Worm (Caenorhabditis elegans): ENCODE data around the gene Y49E10.18.
A peak's percentile ranks its signal among the peaks of the same experiment; 100 is the strongest.

Y49E10.18 gene

ce11 chrIII:12445991-12446502 lies at the start of gene Y49E10.18 (continued):
- TF ChIP-seq lin-38 (GFP tag; IDR thresholded peaks at IDR 0.05) (peak; percentile 20; the same call in 1 of the 2 replicates), mxl-3 (GFP tag; optimal IDR thresholded peaks at IDR 0.05) (peak; percentile 1), tra-1 (GFP tag; IDR thresholded peaks at IDR 0.05) (no peak), fkh-10 (GFP tag; optimal IDR thresholded peaks at IDR 0.05) (no peak), nhr-28 (tag; optimal IDR thresholded peaks at IDR 0.05) (peak; percentile 53), skn-1 (tag; optimal IDR thresholded peaks at IDR 0.05) (no peak), ceh-82 (tag; optimal IDR thresholded peaks at IDR 0.05) (no peak), zip-11 (GFP tag; IDR thresholded peaks at IDR 0.05) (no peak)

ce11 chrIII:12495594-12496096 lies 49.7 kb upstream of the Y49E10.18 start, which contains the start of the genes Y111B2A.1 and Y111B2A.2:
TSS of gene Y111B2A.1 (minus strand) at chrIII:12495644.
TSS of gene Y111B2A.2 (plus strand) at chrIII:12496086.
- TF ChIP-seq unc-130 (GFP tag; optimal IDR thresholded peaks at IDR 0.05), result peak; percentile 49
- no peak for TF ChIP-seq madf-9 (GFP tag; conservative IDR thresholded peaks at IDR 0.05)
- TF ChIP-seq ces-1 (GFP tag; optimal IDR thresholded peaks at IDR 0.05), result no peak
- TF ChIP-seq nhr-102 (tag; optimal IDR thresholded peaks at IDR 0.05), result no peak
- peak; percentile 61 for TF ChIP-seq lin-38 (GFP tag; IDR thresholded peaks at IDR 0.05)
- TF ChIP-seq tra-1 (GFP tag; IDR thresholded peaks at IDR 0.05), result no peak
- TF ChIP-seq mes-2 (tag; optimal IDR thresholded peaks at IDR 0.05; ENCODE audit: poor library complexity, severe bottlenecking), result peak; percentile 34
- no peak for TF ChIP-seq attf-4 (tag; optimal IDR thresholded peaks at IDR 0.05)

ce11 chrIII:12491984-12492383 lies 46.1 kb upstream of the Y49E10.18 start, which contains the start of gene Y49E10.25:
TSS of gene Y49E10.25 (minus strand) at chrIII:12492084.
- TF ChIP-seq daf-16 (GFP tag; optimal IDR thresholded peaks at IDR 0.05) (no peak), daf-16 (tag; optimal IDR thresholded peaks at IDR 0.05) (no peak), spr-1 (tag; optimal IDR thresholded peaks at IDR 0.05) (no peak), ceh-28 (tag; optimal IDR thresholded peaks at IDR 0.05) (no peak), ces-1 (GFP tag; optimal IDR thresholded peaks at IDR 0.05) (no peak), hlh-30 (tag; optimal IDR thresholded peaks at IDR 0.05; ENCODE audit: insufficient read depth) (no peak), lir-3 (tag; optimal IDR thresholded peaks at IDR 0.05) (no peak), snpc-4 (tag; optimal IDR thresholded peaks at IDR 0.05) (no peak), dmd-6 (GFP tag; IDR thresholded peaks at IDR 0.05) (no peak), nhr-48 (tag; optimal IDR thresholded peaks at IDR 0.05) (no peak), egl-27 (tag; optimal IDR thresholded peaks at IDR 0.05) (no peak), tra-1 (GFP tag; IDR thresholded peaks at IDR 0.05) (no peak), nhr-237 (tag; optimal IDR thresholded peaks at IDR 0.05) (no peak)

- TF ChIP-seq fos-1 (tag; optimal IDR thresholded peaks at IDR 0.05), result no peak
- no peak for TF ChIP-seq spr-1 (tag; optimal IDR thresholded peaks at IDR 0.05)
- TF ChIP-seq Y48G9A.11 (GFP tag; IDR thresholded peaks at IDR 0.05), result no peak
- peak; percentile 52 for TF ChIP-seq aha-1 (tag)
- TF ChIP-seq Y75B8A.6 (GFP tag; IDR thresholded peaks at IDR 0.05), result no peak
- peak in 1 of 2 experiments; percentile 12 for TF ChIP-seq unc-62 (GFP tag; optimal IDR thresholded peaks at IDR 0.05 in 1 of 2)
- TF ChIP-seq unc-62 (tag; optimal IDR thresholded peaks at IDR 0.05), result no peak
- no peak for TF ChIP-seq set-16 (GFP tag; IDR thresholded peaks at IDR 0.05)
Observed at ce11 chrIII:12484432-12484831, 38.5 kb upstream of the Y49E10.18 start, which contains the start of gene arrd-16. TSS of gene arrd-16 (plus strand) at chrIII:12484732.

- TF ChIP-seq aha-1 (tag) (peak; percentile 89), hmg-1.1 (GFP tag; IDR thresholded peaks at IDR 0.05) (peak; percentile 43; the same call in 1 of the 2 replicates), rbr-2 (tag; optimal IDR thresholded peaks at IDR 0.05) (peak; percentile 45), lim-7 (GFP tag; IDR thresholded peaks at IDR 0.05) (no peak), ama-1 (optimal IDR thresholded peaks at IDR 0.05) (no peak), hlh-30 (tag; optimal IDR thresholded peaks at IDR 0.05; ENCODE audit: insufficient read depth) (peak; percentile 55), madf-5 (GFP tag; IDR thresholded peaks at IDR 0.05) (no peak), mxl-2 (GFP tag; conservative IDR thresholded peaks at IDR 0.05) (no peak), lin-38 (GFP tag; IDR thresholded peaks at IDR 0.05) (peak; percentile 17; the same call in 1 of the 2 replicates), php-3 (GFP tag; IDR thresholded peaks at IDR 0.05) (no peak), gei-8 (GFP tag; optimal IDR thresholded peaks at IDR 0.05) (no peak), lsy-2 (tag; optimal IDR thresholded peaks at IDR 0.05) (peak in 1 of 2 experiments; percentile 43), nhr-48 (tag; optimal IDR thresholded peaks at IDR 0.05) (no peak), ctbp-1 (GFP tag; IDR thresholded peaks at IDR 0.05) (no peak), lin-13 (GFP tag; optimal IDR thresholded peaks at IDR 0.05) (no peak), daf-19 (GFP tag; conservative IDR thresholded peaks at IDR 0.05) (no peak), F10B5.3 (tag; optimal IDR thresholded peaks at IDR 0.05) (no peak)
Observed at ce11 chrIII:12472497-12472896, 26.6 kb upstream of the Y49E10.18 start, which contains the start of gene cccp-1. TSS of gene cccp-1 (plus strand) at chrIII:12472873.

Measured in whole organism, L4 larva.